Fruit fly (Drosophila melanogaster): Measurements from ENCODE around the gene CG32085.

DNA sequence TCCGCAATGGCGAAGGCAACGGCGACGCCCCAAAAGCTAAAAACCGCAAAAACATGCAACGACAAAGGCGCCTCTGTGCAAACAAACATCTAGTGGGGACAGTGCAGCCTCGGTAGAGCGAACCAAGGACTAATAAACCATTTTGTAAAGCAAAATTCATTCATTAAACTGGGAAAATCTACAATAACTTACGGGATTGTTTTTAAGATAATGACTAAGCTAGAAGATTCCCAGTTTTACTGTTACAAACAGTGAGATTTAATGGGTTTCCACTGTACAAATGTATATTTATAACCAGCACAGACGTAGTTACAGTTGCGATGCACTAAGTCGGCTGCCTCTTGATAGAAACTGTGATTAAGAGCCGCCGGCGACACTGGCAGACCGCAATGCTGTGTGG lies 24.0 kb downstream of the CG32085 start:
- TF ChIP-seq EcR (GFP tag; optimal IDR thresholded peaks at IDR 0.05) (no peak), psq (optimal IDR thresholded peaks at IDR 0.05) (no peak), pan (optimal IDR thresholded peaks at IDR 0.05) (no peak), Dll (optimal IDR thresholded peaks at IDR 0.05) (no peak), CG8478 (optimal IDR thresholded peaks at IDR 0.05) (no peak), usp (GFP tag; optimal IDR thresholded peaks at IDR 0.05) (no peak)
